Worm (Caenorhabditis elegans): ENCODE measurements around the gene R03H10.1.

DNA sequence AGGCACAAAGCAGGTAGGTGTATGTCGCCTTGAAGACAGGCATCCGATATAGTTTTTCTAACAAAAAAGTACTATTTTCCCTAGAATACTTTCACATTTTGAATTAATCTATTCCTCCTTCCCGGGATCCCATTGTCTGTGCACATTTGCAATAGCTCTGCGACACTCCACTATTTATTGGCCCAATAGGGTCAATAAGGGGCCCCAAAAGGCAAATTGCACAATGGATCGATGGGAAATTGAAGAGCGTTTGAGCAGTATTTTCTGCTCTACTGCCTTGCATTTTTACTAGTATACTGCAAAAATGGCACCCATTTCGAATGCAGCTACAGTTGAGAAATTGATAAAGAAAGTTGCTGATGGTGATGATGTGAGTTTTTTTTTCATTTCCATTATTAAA is 2.3 kb downstream of the R03H10.1 start, which contains the start of gene R03H10.11:
- TF ChIP-seq unc-39 (tag; optimal IDR thresholded peaks at IDR 0.05) (no peak), nhr-28 (tag; optimal IDR thresholded peaks at IDR 0.05) (no peak), unc-62 (GFP tag; optimal IDR thresholded peaks at IDR 0.05) (no peak), hlh-1 (tag; optimal IDR thresholded peaks at IDR 0.05) (no peak), ham-2 (GFP tag; optimal IDR thresholded peaks at IDR 0.05) (no peak), pha-4 (tag; optimal IDR thresholded peaks at IDR 0.05) (no peak), ces-1 (GFP tag; optimal IDR thresholded peaks at IDR 0.05) (no peak)

Data from whole organism, mixed stage, embryonic.